Fruit fly (Drosophila melanogaster): ENCODE measurements around the gene CG42557.
"Not testable (repeated sequence)": the region's sequence is repeated elsewhere in the genome, so short reads cannot be mapped to it uniquely, and the experiment has no call there.

DNA sequence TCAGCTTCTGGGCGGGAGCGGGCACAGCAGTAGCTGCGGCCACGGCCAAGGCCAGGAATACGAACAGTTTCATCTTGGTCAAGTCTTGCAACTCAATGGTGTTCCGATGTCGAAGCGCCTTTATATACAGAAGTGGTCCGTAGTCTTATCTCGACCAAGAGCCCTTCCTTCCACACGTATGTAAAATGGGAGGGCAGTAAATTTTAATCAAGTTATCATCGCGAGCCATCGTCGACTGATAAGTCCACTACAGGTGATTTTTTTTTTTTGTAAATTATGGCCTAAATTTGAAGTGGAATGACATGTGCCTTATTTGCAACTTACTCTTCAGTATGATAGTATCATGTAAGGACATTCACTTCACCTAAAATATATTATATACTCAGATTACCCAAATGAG, 8.6 kb upstream of the CG42557 start, which contains the start of gene Jon99Cii:
- not testable (repeated sequence) for TF ChIP-seq D1 (tag; optimal IDR thresholded peaks at IDR 0.05); Pif1A (GFP tag; optimal IDR thresholded peaks at IDR 0.05); CG14655 (GFP tag; optimal IDR thresholded peaks at IDR 0.05)

Measured in whole organism, pupa.